Worm (Caenorhabditis elegans) whole organism, early embryonic: ENCODE measurements around the gene pes-9.

Experiments
- B0310.2 ChIP-seq: sonication (generic microtip); optimal IDR thresholded peaks from 2 replicates; lab custom pipeline; 2016; ENCODE audit warnings: mild to moderate bottlenecking, missing genetic modification characterization, missing compliant biosample characterization
- F13C5.2 ChIP-seq: sonication (generic microtip); optimal IDR thresholded peaks from 2 replicates; lab custom pipeline; 2017; ENCODE audit warnings: mild to moderate bottlenecking, missing genetic modification characterization, inconsistent platforms, missing compliant biosample characterization
- aly-1 ChIP-seq: sonication (generic microtip); optimal IDR thresholded peaks from 2 replicates; lab custom pipeline; 2016; ENCODE audit warnings: missing genetic modification characterization, missing compliant biosample characterization
- ama-1 ChIP-seq: fragments of 150-350 bp; optimal IDR thresholded peaks from 2 replicates; lab custom pipeline; 2014
- ceh-13 ChIP-seq: fragments of 200-800 bp; sonication (Bioruptor generic); optimal IDR thresholded peaks from 2 replicates; lab custom pipeline; 2018; ENCODE audit warnings: mild to moderate bottlenecking, missing genetic modification characterization, missing compliant biosample characterization
- ets-7 ChIP-seq: sonication (generic microtip); optimal IDR thresholded peaks from 2 replicates; lab custom pipeline; 2016; ENCODE audit warnings: missing genotype, missing genetic modification characterization, missing compliant biosample characterization
- flt-1 ChIP-seq: fragments of 200-800 bp; sonication (Bioruptor generic); IDR thresholded peaks from 2 replicates; pipeline ENCODE4 v1.3.6; 2022; ENCODE audit warnings: missing genetic modification characterization, missing compliant biosample characterization
- hmbx-1 ChIP-seq: sonication (generic microtip); optimal IDR thresholded peaks from 2 replicates; lab custom pipeline; 2016; ENCODE audit warnings: mild to moderate bottlenecking, missing genetic modification characterization, missing compliant biosample characterization
- hnd-1 ChIP-seq: sonication (generic microtip); optimal IDR thresholded peaks from 2 replicates; lab custom pipeline; 2016; ENCODE audit warnings: missing genetic modification characterization, missing compliant biosample characterization
- scrt-1 ChIP-seq: fragments of 200-800 bp; sonication (Bioruptor generic); IDR thresholded peaks from 2 replicates; pipeline ENCODE4 v1.3.6; 2022; ENCODE audit warnings: missing genetic modification characterization, missing compliant biosample characterization
- sea-1 ChIP-seq: fragments of 200-800 bp; sonication (Bioruptor generic); conservative IDR thresholded peaks from 2 replicates; pipeline ENCODE4 v1.3.6; 2022; ENCODE audit warnings: missing genetic modification characterization, missing compliant biosample characterization
- tbx-11 ChIP-seq: fragments of 200-800 bp; sonication (Bioruptor generic); IDR thresholded peaks from 2 replicates; pipeline ENCODE4 v1.3.6; 2022; ENCODE audit warnings: missing genetic modification characterization, missing compliant biosample characterization

- TF ChIP-seq hnd-1 (tag; lab: Kevin White, UChicago): no peak
- no peak for TF ChIP-seq ets-7 (tag; lab: Kevin White, UChicago)
- TF ChIP-seq flt-1 (GFP tag; lab: Robert Waterston, UW): no peak
- no peak for TF ChIP-seq scrt-1 (GFP tag; lab: Robert Waterston, UW)
- no peak for TF ChIP-seq sea-1 (GFP tag; lab: Robert Waterston, UW)
- TF ChIP-seq B0310.2 (tag; lab: Kevin White, UChicago): no peak
- no peak for TF ChIP-seq ama-1 (lab: Kevin White, UChicago)
- no peak for TF ChIP-seq hmbx-1 (tag; lab: Kevin White, UChicago)
- TF ChIP-seq aly-1 (tag; lab: Kevin White, UChicago): no peak
- no peak for TF ChIP-seq F13C5.2 (tag; lab: Kevin White, UChicago)
- no peak for TF ChIP-seq tbx-11 (GFP tag; lab: Robert Waterston, UW)
- TF ChIP-seq ceh-13 (GFP tag; lab: Kevin White, UChicago): no peak
Measured at ce11 chrV:14548510-14548909, 48.3 kb downstream of the pes-9 start.
